Worm (Caenorhabditis elegans) whole organism, early embryonic: ENCODE results near the gene str-263.

Source experiments
- B0310.2 ChIP-seq: sonication (generic microtip); optimal IDR thresholded peaks from 2 replicates; lab custom pipeline; 2016; ENCODE audit warnings: mild to moderate bottlenecking, missing genetic modification characterization, missing compliant biosample characterization
- F13C5.2 ChIP-seq: sonication (generic microtip); optimal IDR thresholded peaks from 2 replicates; lab custom pipeline; 2017; ENCODE audit warnings: mild to moderate bottlenecking, missing genetic modification characterization, inconsistent platforms, missing compliant biosample characterization
- aly-1 ChIP-seq: sonication (generic microtip); optimal IDR thresholded peaks from 2 replicates; lab custom pipeline; 2016; ENCODE audit warnings: missing genetic modification characterization, missing compliant biosample characterization
- ama-1 ChIP-seq: fragments of 150-350 bp; optimal IDR thresholded peaks from 2 replicates; lab custom pipeline; 2014
- ceh-13 ChIP-seq: fragments of 200-800 bp; sonication (Bioruptor generic); optimal IDR thresholded peaks from 2 replicates; lab custom pipeline; 2018; ENCODE audit warnings: mild to moderate bottlenecking, missing genetic modification characterization, missing compliant biosample characterization
- ceh-36 ChIP-seq: sonication (generic microtip); optimal IDR thresholded peaks from 2 replicates; lab custom pipeline; 2016; ENCODE audit warnings: missing genetic modification characterization, inconsistent platforms, missing compliant biosample characterization
- ets-7 ChIP-seq: sonication (generic microtip); optimal IDR thresholded peaks from 2 replicates; lab custom pipeline; 2016; ENCODE audit warnings: missing genotype, missing genetic modification characterization, missing compliant biosample characterization
- flt-1 ChIP-seq: fragments of 200-800 bp; sonication (Bioruptor generic); IDR thresholded peaks from 2 replicates; pipeline ENCODE4 v1.3.6; 2022; ENCODE audit warnings: missing genetic modification characterization, missing compliant biosample characterization
- hmbx-1 ChIP-seq: sonication (generic microtip); optimal IDR thresholded peaks from 2 replicates; lab custom pipeline; 2016; ENCODE audit warnings: mild to moderate bottlenecking, missing genetic modification characterization, missing compliant biosample characterization
- hmg-4 ChIP-seq: fragments of 200-800 bp; sonication (Bioruptor generic); optimal IDR thresholded peaks from 2 replicates; lab custom pipeline; 2018; ENCODE audit warnings: mild to moderate bottlenecking, missing genetic modification characterization, missing compliant biosample characterization
- hnd-1 ChIP-seq: sonication (generic microtip); optimal IDR thresholded peaks from 2 replicates; lab custom pipeline; 2016; ENCODE audit warnings: missing genetic modification characterization, missing compliant biosample characterization
- pes-1 ChIP-seq: fragments of 200-800 bp; sonication (Bioruptor generic); IDR thresholded peaks from 2 replicates; pipeline ENCODE4 v1.3.6; 2022; ENCODE audit warnings: missing genetic modification reagents, missing genetic modification characterization, missing compliant biosample characterization
- scrt-1 ChIP-seq: fragments of 200-800 bp; sonication (Bioruptor generic); IDR thresholded peaks from 2 replicates; pipeline ENCODE4 v1.3.6; 2022; ENCODE audit warnings: missing genetic modification characterization, missing compliant biosample characterization
- sea-1 ChIP-seq: fragments of 200-800 bp; sonication (Bioruptor generic); conservative IDR thresholded peaks from 2 replicates; pipeline ENCODE4 v1.3.6; 2022; ENCODE audit warnings: missing genetic modification characterization, missing compliant biosample characterization
- tbx-11 ChIP-seq: fragments of 200-800 bp; sonication (Bioruptor generic); IDR thresholded peaks from 2 replicates; pipeline ENCODE4 v1.3.6; 2022; ENCODE audit warnings: missing genetic modification characterization, missing compliant biosample characterization
- tbx-37 ChIP-seq: fragments of 200-800 bp; sonication (Bioruptor generic); conservative IDR thresholded peaks from 2 replicates; pipeline ENCODE4 v1.3.6; 2022; ENCODE audit warnings: missing genetic modification reagents, missing genetic modification characterization, missing compliant biosample characterization
- tra-4 ChIP-seq: sonication (generic microtip); optimal IDR thresholded peaks from 2 replicates; lab custom pipeline; 2017; ENCODE audit warnings: missing genetic modification characterization, missing compliant biosample characterization

The str-263 gene

ce11 chrV:15612886-15613285 lies at the start of gene str-263:
TSS of gene str-263 (plus strand) at chrV:15613186.
- TF ChIP-seq sea-1: no peak
- no peak for TF ChIP-seq hnd-1 (tag; lab: Kevin White, UChicago)
- no peak for TF ChIP-seq pes-1 (GFP tag; lab: Robert Waterston, UW)
- no peak for TF ChIP-seq aly-1 (tag; lab: Kevin White, UChicago)
- TF ChIP-seq scrt-1: no peak
- TF ChIP-seq F13C5.2 (tag; lab: Kevin White, UChicago): no peak
- TF ChIP-seq ceh-13 (GFP tag; lab: Kevin White, UChicago): no peak
- TF ChIP-seq tra-4: no peak
- TF ChIP-seq hmg-4: no peak
- TF ChIP-seq B0310.2 (tag; lab: Kevin White, UChicago): no peak
- TF ChIP-seq hmbx-1: no peak
- no peak for TF ChIP-seq ama-1

ce11 chrV:15563477-15563876 lies 49.5 kb upstream of the str-263 start:
- TF ChIP-seq B0310.2 (tag; lab: Kevin White, UChicago): no peak
- TF ChIP-seq tbx-11 (GFP tag; lab: Robert Waterston, UW): no peak
- no peak for TF ChIP-seq aly-1 (tag; lab: Kevin White, UChicago)
- no peak for TF ChIP-seq tra-4
- TF ChIP-seq flt-1: no peak
- TF ChIP-seq hnd-1 (tag; lab: Kevin White, UChicago): no peak
- TF ChIP-seq ets-7: no peak
- no peak for TF ChIP-seq scrt-1
- no peak for TF ChIP-seq tbx-37 (GFP tag; lab: Robert Waterston, UW)
- TF ChIP-seq pes-1 (GFP tag; lab: Robert Waterston, UW): no peak
- TF ChIP-seq F13C5.2 (tag; lab: Kevin White, UChicago): no peak
- TF ChIP-seq ama-1: no peak
- no peak for TF ChIP-seq hmbx-1
- no peak for TF ChIP-seq hmg-4
- TF ChIP-seq ceh-36 (tag; lab: Kevin White, UChicago): no peak
- TF ChIP-seq sea-1: no peak
- TF ChIP-seq ceh-13 (GFP tag; lab: Kevin White, UChicago): no peak

ce11 chrV:15563985-15564384 lies 49.0 kb upstream of the str-263 start:
- TF ChIP-seq tbx-37 (GFP tag; lab: Robert Waterston, UW): no peak
- no peak for TF ChIP-seq flt-1
- TF ChIP-seq ceh-36 (tag; lab: Kevin White, UChicago): no peak
- TF ChIP-seq pes-1 (GFP tag; lab: Robert Waterston, UW): no peak
- no peak for TF ChIP-seq hmg-4
- TF ChIP-seq tra-4: no peak
- TF ChIP-seq ama-1: no peak
- no peak for TF ChIP-seq tbx-11 (GFP tag; lab: Robert Waterston, UW)
- TF ChIP-seq ceh-13 (GFP tag; lab: Kevin White, UChicago): no peak
- TF ChIP-seq F13C5.2 (tag; lab: Kevin White, UChicago): no peak
- TF ChIP-seq ets-7: no peak
- TF ChIP-seq B0310.2 (tag; lab: Kevin White, UChicago): no peak
- TF ChIP-seq sea-1: no peak
- no peak for TF ChIP-seq hmbx-1
- no peak for TF ChIP-seq aly-1 (tag; lab: Kevin White, UChicago)
- TF ChIP-seq hnd-1 (tag; lab: Kevin White, UChicago): no peak
- TF ChIP-seq scrt-1: no peak

- TF ChIP-seq sea-1: no peak
- no peak for TF ChIP-seq pes-1 (GFP tag; lab: Robert Waterston, UW)
- no peak for TF ChIP-seq ets-7
- no peak for TF ChIP-seq tra-4
- TF ChIP-seq ceh-13 (GFP tag; lab: Kevin White, UChicago): no peak
- no peak for TF ChIP-seq ceh-36 (tag; lab: Kevin White, UChicago)
- no peak for TF ChIP-seq tbx-37 (GFP tag; lab: Robert Waterston, UW)
- no peak for TF ChIP-seq hmbx-1
- TF ChIP-seq flt-1: no peak
- TF ChIP-seq hnd-1 (tag; lab: Kevin White, UChicago): no peak
- TF ChIP-seq B0310.2 (tag; lab: Kevin White, UChicago): no peak
- TF ChIP-seq F13C5.2 (tag; lab: Kevin White, UChicago): no peak
- no peak for TF ChIP-seq tbx-11 (GFP tag; lab: Robert Waterston, UW)
- no peak for TF ChIP-seq ama-1
- TF ChIP-seq scrt-1: no peak
- TF ChIP-seq aly-1 (tag; lab: Kevin White, UChicago): no peak
Observed at ce11 chrV:15566511-15567178, 46.3 kb upstream of the str-263 start.

ce11 chrV:15567344-15567804 lies 45.6 kb upstream of the str-263 start, which contains the start of gene acs-2:
TSS of gene acs-2 (plus strand) at chrV:15567394.
- TF ChIP-seq scrt-1 (no peak), tbx-11 (GFP tag; lab: Robert Waterston, UW) (no peak), ama-1 (no peak), tra-4 (no peak), aly-1 (tag; lab: Kevin White, UChicago) (no peak), ceh-13 (GFP tag; lab: Kevin White, UChicago) (no peak), hnd-1 (tag; lab: Kevin White, UChicago) (no peak), F13C5.2 (tag; lab: Kevin White, UChicago) (no peak), hmbx-1 (no peak), hmg-4 (no peak), ceh-36 (tag; lab: Kevin White, UChicago) (no peak), B0310.2 (tag; lab: Kevin White, UChicago) (no peak), flt-1 (no peak), pes-1 (GFP tag; lab: Robert Waterston, UW) (no peak), sea-1 (no peak), ets-7 (no peak)

ce11 chrV:15568381-15568780 lies 44.6 kb upstream of the str-263 start:
- TF ChIP-seq ceh-36 (tag; lab: Kevin White, UChicago): no peak
- TF ChIP-seq ceh-13 (GFP tag; lab: Kevin White, UChicago): no peak
- TF ChIP-seq B0310.2 (tag; lab: Kevin White, UChicago): no peak
- no peak for TF ChIP-seq ets-7
- no peak for TF ChIP-seq tra-4
- TF ChIP-seq scrt-1: no peak

ce11 chrV:15569702-15570430 lies 43.1 kb upstream of the str-263 start, which contains the start of gene lsm-5:
TSS of gene lsm-5 (plus strand) at chrV:15570380.
- no peak for TF ChIP-seq scrt-1
- no peak for TF ChIP-seq hnd-1 (tag; lab: Kevin White, UChicago)
- no peak for TF ChIP-seq ama-1
- no peak for TF ChIP-seq tbx-37 (GFP tag; lab: Robert Waterston, UW)
- TF ChIP-seq F13C5.2 (tag; lab: Kevin White, UChicago): no peak
- TF ChIP-seq sea-1: no peak
- no peak for TF ChIP-seq ceh-13 (GFP tag; lab: Kevin White, UChicago)
- no peak for TF ChIP-seq ets-7
- TF ChIP-seq B0310.2 (tag; lab: Kevin White, UChicago): no peak
- TF ChIP-seq tra-4: no peak
- no peak for TF ChIP-seq tbx-11 (GFP tag; lab: Robert Waterston, UW)
- no peak for TF ChIP-seq flt-1
- no peak for TF ChIP-seq hmg-4
